Fruit fly (Drosophila melanogaster): ENCODE measurements around the gene CG11248.

CG11248 gene

DNA sequence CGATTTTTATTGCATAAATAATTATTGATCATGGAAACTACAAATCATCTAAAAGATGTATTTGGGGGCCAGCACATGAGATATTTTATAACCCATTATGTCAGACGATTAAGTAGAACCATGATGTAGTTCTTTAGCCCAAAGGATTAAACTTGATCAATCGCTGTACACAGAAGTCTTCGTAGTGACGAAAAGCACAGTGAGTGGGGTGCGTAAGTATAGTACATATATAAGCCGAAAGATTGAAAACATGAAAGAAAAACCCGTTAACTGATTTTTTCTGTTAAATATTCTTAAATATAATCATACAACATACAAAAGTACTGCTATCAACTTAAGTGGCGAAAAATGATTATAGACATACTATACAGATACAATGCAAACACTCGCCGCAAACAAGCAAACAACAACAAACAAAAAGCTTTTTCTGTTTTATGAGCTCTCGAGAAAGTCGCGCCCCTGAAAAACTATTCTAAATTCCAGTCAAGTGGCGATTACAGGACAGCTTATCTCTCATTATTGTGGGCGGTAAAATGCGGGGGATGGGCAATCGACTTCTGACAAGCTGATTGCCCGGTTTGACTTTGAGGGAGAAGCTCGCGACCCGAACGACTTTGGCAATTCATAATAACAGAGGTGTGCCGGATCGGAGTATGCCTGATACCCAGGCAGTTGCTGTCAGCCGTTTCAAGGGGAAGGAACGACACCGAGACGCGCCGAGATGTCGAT, 43.4 kb upstream of the CG11248 start, which contains the start of gene CG32444 (continued):
- TF ChIP-seq cwo (GFP tag; optimal IDR thresholded peaks at IDR 0.05) = peak; percentile 11
- TF ChIP-seq CG7745 (tag; optimal IDR thresholded peaks at IDR 0.05) = no peak
- TF ChIP-seq pros (GFP tag; optimal IDR thresholded peaks at IDR 0.05) = no peak
- TF ChIP-seq hb (GFP tag; IDR thresholded peaks at IDR 0.05; ENCODE audit: partially characterized antibody) = no peak
- TF ChIP-seq dimm (GFP tag; IDR thresholded peaks at IDR 0.05) = no peak
- TF ChIP-seq sd (tag; optimal IDR thresholded peaks at IDR 0.05) = peak; percentile 87
- peak; percentile 78 for TF ChIP-seq CG34376 (GFP tag; optimal IDR thresholded peaks at IDR 0.05)
- TF ChIP-seq Poxn (GFP tag; IDR thresholded peaks at IDR 0.05) = 0 out of 2 replicates have a peak, but pooled peaks have one; percentile 4
- no peak for TF ChIP-seq sisA (GFP tag; IDR thresholded peaks at IDR 0.05)
- TF ChIP-seq CG15073 (GFP tag; optimal IDR thresholded peaks at IDR 0.05) = no peak
- no peak for TF ChIP-seq hbn (GFP tag; IDR thresholded peaks at IDR 0.05; ENCODE audit: partially characterized antibody)

- TF ChIP-seq tup (GFP tag; optimal IDR thresholded peaks at IDR 0.05) (no peak), Hmr (GFP tag; optimal IDR thresholded peaks at IDR 0.05) (no peak), pum (GFP tag; optimal IDR thresholded peaks at IDR 0.05) (no peak), CG17912 (GFP tag; optimal IDR thresholded peaks at IDR 0.05) (no peak), ttk (GFP tag; IDR thresholded peaks at IDR 0.05) (no peak), Stat92E (GFP tag; optimal IDR thresholded peaks at IDR 0.05) (no peak), CG18764 (GFP tag; optimal IDR thresholded peaks at IDR 0.05) (no peak), CG18476 (GFP tag; optimal IDR thresholded peaks at IDR 0.05) (no peak), trh (GFP tag; optimal IDR thresholded peaks at IDR 0.05) (no peak), CG9727 (GFP tag; optimal IDR thresholded peaks at IDR 0.05) (no peak), exex (tag; optimal IDR thresholded peaks at IDR 0.05) (no peak), nau (GFP tag; optimal IDR thresholded peaks at IDR 0.05) (no peak), CG2116 (GFP tag; optimal IDR thresholded peaks at IDR 0.05) (no peak), ATbp (GFP tag; optimal IDR thresholded peaks at IDR 0.05) (no peak), cg (GFP tag; optimal IDR thresholded peaks at IDR 0.05) (no peak), MESR4 (GFP tag; optimal IDR thresholded peaks at IDR 0.05) (no peak), Nf-YC (tag; optimal IDR thresholded peaks at IDR 0.05) (no peak), NK7.1 (GFP tag; optimal IDR thresholded peaks at IDR 0.05) (no peak), onecut (GFP tag; IDR thresholded peaks at IDR 0.05) (no peak)
Observed at dm6 chr3L:21639059-21639458, 40.8 kb upstream of the CG11248 start, which contains the start of gene CG32445. Gene CG32445, plus strand, starts transcription at chr3L:21639359.

DNA sequence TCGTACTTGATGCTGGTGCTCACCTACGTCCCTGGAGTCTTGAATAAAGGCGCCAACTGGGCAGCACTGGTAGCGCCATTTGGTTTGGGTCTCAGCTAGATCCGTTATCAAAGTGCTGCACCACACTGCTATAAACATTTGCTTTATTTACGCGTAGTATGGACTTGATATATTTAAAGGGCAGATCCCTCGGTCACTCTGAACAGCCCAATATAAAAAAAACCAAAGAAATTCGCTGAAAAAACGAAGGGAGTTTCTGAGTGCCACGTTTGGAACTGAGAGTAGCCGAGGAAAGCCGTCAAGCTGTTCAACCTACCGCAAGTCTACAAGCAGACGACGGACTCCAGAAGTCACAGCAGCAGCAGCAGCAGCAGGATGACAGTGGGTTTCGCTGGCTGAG, 39.0 kb upstream of the CG11248 start, which contains the start of gene Atox1:
Gene Atox1 (plus strand): TSS at position 181 of the 400 bp plus-strand sequence.
- TF ChIP-seq hth (optimal IDR thresholded peaks at IDR 0.05) = no peak
- TF ChIP-seq abd-A (tag; optimal IDR thresholded peaks at IDR 0.05) = no peak
- TF ChIP-seq CG10274 (GFP tag; optimal IDR thresholded peaks at IDR 0.05) = no peak
- no peak for TF ChIP-seq D19B (GFP tag; optimal IDR thresholded peaks at IDR 0.05)
- peak; percentile 37 for TF ChIP-seq CG2120 (GFP tag; optimal IDR thresholded peaks at IDR 0.05)
- TF ChIP-seq Six4 (GFP tag; optimal IDR thresholded peaks at IDR 0.05) = no peak
- no peak for TF ChIP-seq caup (GFP tag; optimal IDR thresholded peaks at IDR 0.05; ENCODE audit: severe bottlenecking)
- TF ChIP-seq Nf-YC (tag; optimal IDR thresholded peaks at IDR 0.05) = peak; percentile 41
- no peak for TF ChIP-seq CG12744 (GFP tag; optimal IDR thresholded peaks at IDR 0.05)
- no peak for TF ChIP-seq Rx (GFP tag; IDR thresholded peaks at IDR 0.05)
- peak; percentile 68; the same call in 2 of the 3 replicates for TF ChIP-seq CG11456 (GFP tag; IDR thresholded peaks at IDR 0.05)
- TF ChIP-seq chm (GFP tag; IDR thresholded peaks at IDR 0.05) = no peak
- TF ChIP-seq Bteb2 (GFP tag; optimal IDR thresholded peaks at IDR 0.05) = peak; percentile 7
- peak; percentile 54 for TF ChIP-seq mirr (GFP tag; optimal IDR thresholded peaks at IDR 0.05)
- TF ChIP-seq nau (GFP tag; optimal IDR thresholded peaks at IDR 0.05) = no peak
- TF ChIP-seq C15 (GFP tag; IDR thresholded peaks at IDR 0.05) = no peak
- TF ChIP-seq Doc2 (GFP tag; IDR thresholded peaks at IDR 0.05) = no peak
- no peak for TF ChIP-seq Max (GFP tag; optimal IDR thresholded peaks at IDR 0.05)
- no peak for TF ChIP-seq CG7745 (tag; optimal IDR thresholded peaks at IDR 0.05)
- peak; percentile 35 for TF ChIP-seq dm (GFP tag; optimal IDR thresholded peaks at IDR 0.05)
- no peak for TF ChIP-seq CG11696 (GFP tag; IDR thresholded peaks at IDR 0.05)
